Fruit fly (Drosophila melanogaster) whole organism, embryonic: ENCODE measurements around the gene Ank2.

Experiments
- Blimp-1 ChIP-seq: fragments of 200-800 bp; sonication (Bioruptor generic); optimal IDR thresholded peaks from 3 replicates; lab custom pipeline; 2018; ENCODE audit warnings: missing biosample characterization, missing genetic modification characterization, mild to moderate bottlenecking, moderate library complexity, missing genetic modification reagents
- CG10209 ChIP-seq: fragments of 200-800 bp; sonication (Bioruptor generic); optimal IDR thresholded peaks from 3 replicates; lab custom pipeline; 2017; ENCODE audit warnings: missing biosample characterization, mild to moderate bottlenecking, missing genetic modification characterization, missing genetic modification reagents
- CG10366 ChIP-seq: fragments of 200-800 bp; sonication (Bioruptor generic); IDR thresholded peaks from 2 replicates; pipeline ENCODE4 v1.3.6; 2022; ENCODE audit warnings: missing biosample characterization, missing genetic modification characterization
- CG12071 ChIP-seq: fragments of 200-800 bp; sonication (Bioruptor generic); optimal IDR thresholded peaks from 3 replicates; lab custom pipeline; 2018; ENCODE audit warnings: missing biosample characterization, mild to moderate bottlenecking, missing genetic modification characterization
- CG15479 ChIP-seq: fragments of 200-800 bp; sonication (Bioruptor generic); optimal IDR thresholded peaks from 3 replicates; lab custom pipeline; 2019; ENCODE audit warnings: missing biosample characterization, mild to moderate bottlenecking, missing genetic modification characterization, moderate library complexity
- CG1647 ChIP-seq: fragments of 200-800 bp; sonication (Bioruptor generic); optimal IDR thresholded peaks from 3 replicates; lab custom pipeline; 2016; ENCODE audit warnings: missing biosample characterization, missing genetic modification characterization
- CG18011 ChIP-seq: fragments of 200-800 bp; sonication (Bioruptor generic); optimal IDR thresholded peaks from 2 replicates; lab custom pipeline; 2017; ENCODE audit warnings: missing biosample characterization, missing genetic modification characterization, mild to moderate bottlenecking, moderate library complexity, missing genotype
- CG18764 ChIP-seq: fragments of 200-800 bp; sonication (Bioruptor generic); optimal IDR thresholded peaks from 3 replicates; lab custom pipeline; 2016; ENCODE audit warnings: missing biosample characterization, missing genetic modification characterization
- CG2889 ChIP-seq: fragments of 200-800 bp; sonication (Bioruptor generic); IDR thresholded peaks from 3 replicates; pipeline ENCODE4 v1.3.6; 2022; ENCODE audit warnings: missing biosample characterization, missing genetic modification characterization
- CG3163 ChIP-seq: fragments of 200-800 bp; sonication (Bioruptor generic); optimal IDR thresholded peaks from 3 replicates; lab custom pipeline; 2016; ENCODE audit warnings: missing biosample characterization, missing genetic modification characterization
- CG3838 ChIP-seq: fragments of 200-800 bp; sonication (Bioruptor generic); optimal IDR thresholded peaks from 3 replicates; lab custom pipeline; 2016; ENCODE audit warnings: missing biosample characterization, missing genetic modification characterization
- CG4328 ChIP-seq: fragments of 200-800 bp; sonication (Bioruptor generic); optimal IDR thresholded peaks from 3 replicates; lab custom pipeline; 2017; ENCODE audit warnings: missing biosample characterization, missing genetic modification reagents, missing genetic modification characterization
- CG4360 ChIP-seq: fragments of 200-800 bp; sonication (Bioruptor generic); IDR thresholded peaks from 2 replicates; pipeline ENCODE4 v1.3.6; 2022; ENCODE audit warnings: missing biosample characterization, missing genetic modification characterization
- CG7556 ChIP-seq: fragments of 200-800 bp; sonication (Bioruptor generic); optimal IDR thresholded peaks from 2 replicates; lab custom pipeline; 2017; ENCODE audit warnings: missing biosample characterization, mild to moderate bottlenecking, missing genetic modification characterization
- CG8089 ChIP-seq: fragments of 200-800 bp; sonication (Bioruptor generic); optimal IDR thresholded peaks from 3 replicates; lab custom pipeline; 2016; ENCODE audit warnings: missing biosample characterization, missing genetic modification characterization
- CG8765 ChIP-seq: fragments of 200-800 bp; sonication (Bioruptor generic); IDR thresholded peaks from 2 replicates; pipeline ENCODE4 v1.3.6; 2022; ENCODE audit warnings: missing biosample characterization, missing genetic modification characterization
- CG8924 ChIP-seq: fragments of 200-800 bp; optimal IDR thresholded peaks from 3 replicates; lab custom pipeline; 2019; ENCODE audit warnings: missing biosample characterization, mild to moderate bottlenecking, missing genetic modification characterization, moderate library complexity
- CG8944 ChIP-seq: fragments of 200-800 bp; sonication (Bioruptor generic); optimal IDR thresholded peaks from 3 replicates; lab custom pipeline; 2016; ENCODE audit warnings: missing biosample characterization, missing genetic modification characterization
- Elba2 ChIP-seq: fragments of 200-800 bp; sonication (Bioruptor generic); optimal IDR thresholded peaks from 3 replicates; lab custom pipeline; 2016; ENCODE audit warnings: missing biosample characterization, missing genetic modification characterization
- Fer2 ChIP-seq: fragments of 200-800 bp; sonication (Bioruptor generic); optimal IDR thresholded peaks from 2 replicates; lab custom pipeline; 2018; ENCODE audit warnings: missing biosample characterization, mild to moderate bottlenecking, missing genetic modification characterization, moderate library complexity
- Fer3 ChIP-seq: fragments of 200-800 bp; sonication (Bioruptor generic); optimal IDR thresholded peaks from 2 replicates; lab custom pipeline; 2018; ENCODE audit warnings: missing biosample characterization, mild to moderate bottlenecking, missing genetic modification characterization, moderate library complexity
- H2.0 ChIP-seq: fragments of 200-800 bp; sonication (Bioruptor generic); IDR thresholded peaks from 2 replicates; pipeline ENCODE4 v1.3.6; 2022; ENCODE audit warnings: missing biosample characterization, missing genetic modification characterization
- HLH3B ChIP-seq: fragments of 200-800 bp; sonication (Bioruptor generic); IDR thresholded peaks from 2 replicates; pipeline ENCODE4 v1.3.6; 2022; ENCODE audit warnings: missing biosample characterization, missing genetic modification characterization
- Hand ChIP-seq: fragments of 200-800 bp; sonication (Bioruptor generic); optimal IDR thresholded peaks from 2 replicates; lab custom pipeline; 2017; ENCODE audit warnings: mild to moderate bottlenecking, missing biosample characterization, missing genetic modification reagents, missing genetic modification characterization
- Lpt ChIP-seq: fragments of >200 bp; optimal IDR thresholded peaks from 2 replicates; lab custom pipeline; 2018; ENCODE audit warnings: missing biosample characterization, missing genetic modification characterization
- Meics ChIP-seq: fragments of 200-800 bp; sonication (Bioruptor generic); optimal IDR thresholded peaks from 2 replicates; lab custom pipeline; 2017; ENCODE audit warnings: missing biosample characterization, mild to moderate bottlenecking, missing genetic modification characterization
- Nf-YA ChIP-seq: fragments of 200-800 bp; sonication (Bioruptor generic); IDR thresholded peaks from 2 replicates; pipeline ENCODE4 v1.3.6; 2022; ENCODE audit warnings: missing biosample characterization, missing genetic modification characterization
- Scr ChIP-seq: fragments of 200-800 bp; sonication (Bioruptor generic); IDR thresholded peaks from 2 replicates; pipeline ENCODE4 v1.3.6; 2022; ENCODE audit warnings: missing biosample characterization, missing genetic modification characterization; ENCODE audit not compliant: partially characterized antibody
- Sin3A ChIP-seq: fragments of >200 bp; optimal IDR thresholded peaks from 2 replicates; lab custom pipeline; 2018
- Xrp1 ChIP-seq: fragments of 200-800 bp; sonication (Bioruptor generic); IDR thresholded peaks from 2 replicates; pipeline ENCODE4 v1.3.6; 2022; ENCODE audit warnings: missing biosample characterization, missing genetic modification characterization
- ash1 ChIP-seq: fragments of 200-800 bp; sonication (Bioruptor generic); optimal IDR thresholded peaks from 2 replicates; lab custom pipeline; 2018; ENCODE audit warnings: missing biosample characterization, mild to moderate bottlenecking, missing genetic modification characterization
- btn ChIP-seq: fragments of 200-800 bp; sonication (Bioruptor generic); optimal IDR thresholded peaks from 2 replicates; lab custom pipeline; 2016; ENCODE audit warnings: missing biosample characterization, missing genetic modification characterization
- crc ChIP-seq: fragments of 200-800 bp; sonication (Bioruptor generic); optimal IDR thresholded peaks from 2 replicates; lab custom pipeline; 2016; ENCODE audit warnings: missing biosample characterization, missing genetic modification characterization
- dan ChIP-seq: fragments of 200-800 bp; sonication (Bioruptor generic); IDR thresholded peaks from 2 replicates; pipeline ENCODE4 v1.3.6; 2022; ENCODE audit warnings: missing biosample characterization, missing genetic modification characterization
- dysf ChIP-seq: fragments of 200-800 bp; sonication (Bioruptor generic); IDR thresholded peaks from 3 replicates; pipeline ENCODE4 v1.3.6; 2022; ENCODE audit warnings: missing biosample characterization, missing genetic modification characterization
- fd3F ChIP-seq: fragments of 200-800 bp; sonication (Bioruptor generic); optimal IDR thresholded peaks from 2 replicates; lab custom pipeline; 2018; ENCODE audit warnings: missing biosample characterization, mild to moderate bottlenecking, missing genetic modification characterization, moderate library complexity
- fd96Cb ChIP-seq: fragments of 200-800 bp; sonication (Bioruptor generic); optimal IDR thresholded peaks from 2 replicates; lab custom pipeline; 2018; ENCODE audit warnings: missing biosample characterization, mild to moderate bottlenecking, missing genetic modification characterization, moderate library complexity
- gro ChIP-seq: fragments of 200-800 bp; sonication (Bioruptor generic); optimal IDR thresholded peaks from 2 replicates; lab custom pipeline; 2016; ENCODE audit warnings: missing biosample characterization, missing genetic modification characterization
- ham ChIP-seq: fragments of 200-800 bp; sonication (Bioruptor generic); IDR thresholded peaks from 2 replicates; pipeline ENCODE4 v1.3.6; 2022; ENCODE audit warnings: missing biosample characterization, missing genetic modification characterization
- hb ChIP-seq: fragments of 200-800 bp; sonication (Bioruptor generic); IDR thresholded peaks from 3 replicates; pipeline ENCODE4 v1.3.6; 2022; ENCODE audit warnings: missing biosample characterization, missing genetic modification characterization; ENCODE audit not compliant: partially characterized antibody
- luna ChIP-seq: fragments of 200-800 bp; sonication (Bioruptor generic); optimal IDR thresholded peaks from 2 replicates; lab custom pipeline; 2016; ENCODE audit warnings: missing biosample characterization, missing genetic modification characterization
- nmo ChIP-seq: fragments of 200-800 bp; sonication (Bioruptor generic); optimal IDR thresholded peaks from 2 replicates; lab custom pipeline; 2018; ENCODE audit warnings: missing biosample characterization, mild to moderate bottlenecking, missing genetic modification characterization, moderate library complexity
- onecut ChIP-seq: fragments of 200-800 bp; sonication (Bioruptor generic); IDR thresholded peaks from 2 replicates; pipeline ENCODE4 v1.3.6; 2022; ENCODE audit warnings: missing biosample characterization, missing genetic modification characterization
- pum ChIP-seq: fragments of 200-800 bp; sonication (Bioruptor generic); optimal IDR thresholded peaks from 2 replicates; lab custom pipeline; 2016; ENCODE audit warnings: missing biosample characterization, missing genetic modification characterization
- scrt ChIP-seq: fragments of 200-800 bp; sonication (Bioruptor generic); optimal IDR thresholded peaks from 2 replicates; lab custom pipeline; 2018; ENCODE audit warnings: missing biosample characterization, mild to moderate bottlenecking, missing genetic modification characterization, moderate library complexity
- seq ChIP-seq: fragments of 200-800 bp; sonication (Bioruptor generic); IDR thresholded peaks from 2 replicates; pipeline ENCODE4 v1.3.6; 2022; ENCODE audit warnings: missing biosample characterization, missing genetic modification characterization
- sna ChIP-seq: fragments of 200-800 bp; sonication (Bioruptor generic); IDR thresholded peaks from 2 replicates; pipeline ENCODE4 v1.3.6; 2022; ENCODE audit warnings: missing biosample characterization, missing genetic modification characterization; ENCODE audit not compliant: partially characterized antibody
- tio ChIP-seq: fragments of 200-800 bp; sonication (Bioruptor generic); optimal IDR thresholded peaks from 2 replicates; lab custom pipeline; 2017; ENCODE audit warnings: missing biosample characterization, missing genetic modification characterization, inconsistent platforms
- unpg ChIP-seq: fragments of 200-800 bp; sonication (Bioruptor generic); optimal IDR thresholded peaks from 3 replicates; lab custom pipeline; 2018; ENCODE audit warnings: missing biosample characterization, mild to moderate bottlenecking, missing genetic modification characterization, moderate library complexity
- usp ChIP-seq: fragments of >200 bp; optimal IDR thresholded peaks from 2 replicates; lab custom pipeline; 2017; ENCODE audit warnings: missing biosample characterization, missing genetic modification characterization
- vnd ChIP-seq: fragments of 200-800 bp; sonication (Bioruptor generic); IDR thresholded peaks from 3 replicates; pipeline ENCODE4 v1.3.6; 2022; ENCODE audit warnings: missing biosample characterization, missing genetic modification characterization; ENCODE audit not compliant: partially characterized antibody
- wek ChIP-seq: fragments of 200-800 bp; sonication (Bioruptor generic); optimal IDR thresholded peaks from 3 replicates; lab custom pipeline; 2018; ENCODE audit warnings: missing biosample characterization, mild to moderate bottlenecking, missing genetic modification characterization, moderate library complexity

Gene Ank2

dm6 chr3L:7614226-7614625 lies 104.0 kb downstream of the Ank2 start (continued):
- TF ChIP-seq hb (GFP tag; lab: Robert Waterston, UW) (no peak), CG1647 (GFP tag; lab: Kevin White, UChicago) (no peak), Nf-YA (GFP tag; lab: Robert Waterston, UW) (no peak), CG8944 (peak; percentile 2), CG10366 (GFP tag; lab: Robert Waterston, UW) (peak; percentile 47), ash1 (GFP tag; lab: Kevin White, UChicago) (no peak), Lpt (no peak), vnd (no peak), CG2889 (GFP tag; lab: Robert Waterston, UW) (no peak), wek (GFP tag; lab: Kevin White, UChicago) (no peak), luna (GFP tag; lab: Kevin White, UChicago) (no peak), Meics (GFP tag; lab: Kevin White, UChicago) (peak; percentile 16), sna (no peak), tio (GFP tag; lab: Kevin White, UChicago) (peak; percentile 27), CG3163 (GFP tag; lab: Kevin White, UChicago) (no peak), CG18011 (GFP tag; lab: Kevin White, UChicago) (no peak), usp (GFP tag; lab: Kevin White, UChicago) (no peak), CG3838 (GFP tag; lab: Kevin White, UChicago) (no peak), CG7556 (GFP tag; lab: Kevin White, UChicago) (peak; percentile 10), CG8089 (GFP tag; lab: Kevin White, UChicago) (peak; percentile 16), CG12071 (no peak), Sin3A (lab: Kevin White, UChicago) (no peak), dysf (peak; percentile 60; the same call in 2 of the 3 replicates), CG18764 (GFP tag; lab: Kevin White, UChicago) (no peak), gro (GFP tag; lab: Kevin White, UChicago) (no peak), H2.0 (GFP tag; lab: Robert Waterston, UW) (peak; percentile 54; the same call in 1 of the 2 replicates), scrt (GFP tag; lab: Kevin White, UChicago) (no peak), btn (GFP tag; lab: Kevin White, UChicago) (no peak), Fer3 (peak; percentile 17), CG15479 (GFP tag; lab: Kevin White, UChicago) (no peak), fd3F (GFP tag; lab: Kevin White, UChicago) (peak; percentile 15), onecut (GFP tag; lab: Robert Waterston, UW) (no peak), ham (no peak), Hand (GFP tag; lab: Kevin White, UChicago) (no peak), seq (no peak), Elba2 (GFP tag; lab: Kevin White, UChicago) (no peak), Fer2 (tag; lab: Kevin White, UChicago) (no peak), dan (no peak), CG8765 (GFP tag; lab: Robert Waterston, UW) (no peak), CG10209 (peak; percentile 11), Xrp1 (GFP tag; lab: Robert Waterston, UW) (peak; percentile 51; the same call in 1 of the 2 replicates), CG4328 (GFP tag; lab: Kevin White, UChicago) (no peak), crc (GFP tag; lab: Kevin White, UChicago) (no peak), Scr (GFP tag; lab: Robert Waterston, UW) (no peak), unpg (peak; percentile 63), pum (peak; percentile 27), HLH3B (GFP tag; lab: Robert Waterston, UW) (no peak), CG8924 (tag; lab: Kevin White, UChicago) (peak; percentile 0), nmo (GFP tag; lab: Kevin White, UChicago) (peak; percentile 46), CG4360 (GFP tag; lab: Robert Waterston, UW) (no peak), Blimp-1 (GFP tag; lab: Kevin White, UChicago) (peak; percentile 58), fd96Cb (tag; lab: Kevin White, UChicago) (peak; percentile 43)
